Fruit fly (Drosophila melanogaster): ENCODE measurements around the gene CG3982.
A peak's percentile ranks its signal among the peaks of the same experiment; 100 is the strongest.

The CG3982 gene

DNA sequence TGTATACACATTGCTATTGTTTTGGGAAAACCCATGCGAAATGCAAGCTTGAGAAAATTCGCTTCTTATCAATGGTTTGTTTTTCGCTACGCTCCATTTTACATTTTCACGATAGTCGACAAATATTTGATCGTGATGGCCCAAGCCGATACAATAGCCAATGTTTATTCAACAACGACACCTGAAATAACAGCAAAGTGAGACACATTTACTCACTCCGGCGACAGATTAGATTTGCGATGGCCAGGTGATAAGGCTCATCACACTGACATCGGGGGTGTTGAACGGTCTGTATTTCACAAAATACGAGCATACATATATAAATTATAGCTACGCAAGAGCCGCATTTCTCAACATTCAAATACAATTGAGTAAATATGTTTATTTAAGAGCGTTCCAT is 20.0 kb downstream of the CG3982 start (continued):
- TF ChIP-seq CG3838 (GFP tag; optimal IDR thresholded peaks at IDR 0.05), result no peak
- TF ChIP-seq slbo (GFP tag; IDR thresholded peaks at IDR 0.05), result no peak; the same call in 1 of the 2 replicates
- TF ChIP-seq CG17612 (GFP tag; IDR thresholded peaks at IDR 0.05), result no peak
- peak; percentile 16 for TF ChIP-seq zfh2 (GFP tag; optimal IDR thresholded peaks at IDR 0.05)
- peak; percentile 47 for TF ChIP-seq odd (GFP tag; optimal IDR thresholded peaks at IDR 0.05)
- TF ChIP-seq gsb-n (tag; optimal IDR thresholded peaks at IDR 0.05), result peak; percentile 38
- peak; percentile 17 for TF ChIP-seq lilli (GFP tag; optimal IDR thresholded peaks at IDR 0.05)
- TF ChIP-seq Kr (GFP tag; optimal IDR thresholded peaks at IDR 0.05), result peak; percentile 2
- no peak for TF ChIP-seq CG42726 (GFP tag; IDR thresholded peaks at IDR 0.05; ENCODE audit: partially characterized antibody)
- peak; percentile 94 for TF ChIP-seq CG7987 (GFP tag; optimal IDR thresholded peaks at IDR 0.05)
- TF ChIP-seq scrt (GFP tag; optimal IDR thresholded peaks at IDR 0.05), result peak; percentile 82
- no peak for TF ChIP-seq CG31388 (GFP tag; optimal IDR thresholded peaks at IDR 0.05)
- TF ChIP-seq Xrp1 (GFP tag; IDR thresholded peaks at IDR 0.05), result peak; percentile 66
- no peak for TF ChIP-seq Hr3 (GFP tag; optimal IDR thresholded peaks at IDR 0.05)
- peak; percentile 28 for TF ChIP-seq CG7271 (tag; optimal IDR thresholded peaks at IDR 0.05)
- TF ChIP-seq zen2 (GFP tag; IDR thresholded peaks at IDR 0.05; ENCODE audit: partially characterized antibody), result no peak
- peak; percentile 44 for TF ChIP-seq Drgx (GFP tag; IDR thresholded peaks at IDR 0.05)
- peak; percentile 1 for TF ChIP-seq CG15269 (tag; optimal IDR thresholded peaks at IDR 0.05)
- TF ChIP-seq CG30431 (GFP tag; optimal IDR thresholded peaks at IDR 0.05), result no peak
- TF ChIP-seq CG1792 (GFP tag; optimal IDR thresholded peaks at IDR 0.05), result peak; percentile 76
- TF ChIP-seq ranshi (GFP tag; IDR thresholded peaks at IDR 0.05), result peak; percentile 51; the same call in 1 of the 2 replicates
- TF ChIP-seq pan (optimal IDR thresholded peaks at IDR 0.05), result no peak
- TF ChIP-seq pan (GFP tag; optimal IDR thresholded peaks at IDR 0.05 in 1 of 2, IDR thresholded peaks at IDR 0.05 in 1 of 2), result peak in 1 of 2 experiments; percentile 36
- TF ChIP-seq CG18599 (GFP tag; optimal IDR thresholded peaks at IDR 0.05), result peak; percentile 96
- TF ChIP-seq cato (GFP tag; optimal IDR thresholded peaks at IDR 0.05; ENCODE audit: borderline replicate concordance), result no peak
- TF ChIP-seq CG5245 (GFP tag; optimal IDR thresholded peaks at IDR 0.05), result no peak
- TF ChIP-seq HLH3B (GFP tag; IDR thresholded peaks at IDR 0.05), result peak; percentile 51; the same call in 1 of the 2 replicates
- TF ChIP-seq ab (GFP tag; optimal IDR thresholded peaks at IDR 0.05), result no peak
- peak; percentile 82 for TF ChIP-seq CG6854 (GFP tag; optimal IDR thresholded peaks at IDR 0.05)
- no peak for TF ChIP-seq CG18011 (GFP tag; optimal IDR thresholded peaks at IDR 0.05)
- TF ChIP-seq usp (GFP tag; optimal IDR thresholded peaks at IDR 0.05), result no peak
- TF ChIP-seq gem (tag; optimal IDR thresholded peaks at IDR 0.05), result peak; percentile 47
- TF ChIP-seq nom (GFP tag; optimal IDR thresholded peaks at IDR 0.05), result peak; percentile 60
- TF ChIP-seq Neu2 (GFP tag; optimal IDR thresholded peaks at IDR 0.05; ENCODE audit: borderline replicate concordance), result no peak
- no peak for TF ChIP-seq en (GFP tag; optimal IDR thresholded peaks at IDR 0.05)
- TF ChIP-seq CG11723 (GFP tag; optimal IDR thresholded peaks at IDR 0.05), result peak; percentile 46
- no peak for TF ChIP-seq dan (GFP tag; IDR thresholded peaks at IDR 0.05)
- peak; percentile 57 for TF ChIP-seq Max (GFP tag; optimal IDR thresholded peaks at IDR 0.05)
- no peak for TF ChIP-seq CG11093 (GFP tag; IDR thresholded peaks at IDR 0.05)
- TF ChIP-seq ap (GFP tag; IDR thresholded peaks at IDR 0.05), result no peak
- TF ChIP-seq CG16779 (GFP tag; IDR thresholded peaks at IDR 0.05), result 0 out of 2 replicates have a peak, but pooled peaks have one; percentile 48
- peak; percentile 95 for TF ChIP-seq ash1 (GFP tag; optimal IDR thresholded peaks at IDR 0.05)
- no peak for TF ChIP-seq run (tag; optimal IDR thresholded peaks at IDR 0.05)
- no peak for TF ChIP-seq Hr78 (GFP tag; optimal IDR thresholded peaks at IDR 0.05)
- TF ChIP-seq CG13424 (tag; optimal IDR thresholded peaks at IDR 0.05), result peak; percentile 39
- no peak for TF ChIP-seq CG10462 (GFP tag; optimal IDR thresholded peaks at IDR 0.05)
- TF ChIP-seq CG17568 (GFP tag; optimal IDR thresholded peaks at IDR 0.05), result peak; percentile 67
- TF ChIP-seq fd3F (GFP tag; optimal IDR thresholded peaks at IDR 0.05), result peak; percentile 50
- TF ChIP-seq CG4854 (GFP tag; optimal IDR thresholded peaks at IDR 0.05), result peak; percentile 66
- TF ChIP-seq pfk (GFP tag; optimal IDR thresholded peaks at IDR 0.05), result peak; percentile 69
- TF ChIP-seq CG3281 (GFP tag; optimal IDR thresholded peaks at IDR 0.05), result peak; percentile 91

All from whole organism, embryonic.